Worm (Caenorhabditis elegans): Measurements from ENCODE around the gene fbxa-69.
"Not testable (repeated sequence)": the region's sequence is repeated elsewhere in the genome, so short reads cannot be mapped to it uniquely, and the experiment has no call there.

fbxa-69 gene

DNA sequence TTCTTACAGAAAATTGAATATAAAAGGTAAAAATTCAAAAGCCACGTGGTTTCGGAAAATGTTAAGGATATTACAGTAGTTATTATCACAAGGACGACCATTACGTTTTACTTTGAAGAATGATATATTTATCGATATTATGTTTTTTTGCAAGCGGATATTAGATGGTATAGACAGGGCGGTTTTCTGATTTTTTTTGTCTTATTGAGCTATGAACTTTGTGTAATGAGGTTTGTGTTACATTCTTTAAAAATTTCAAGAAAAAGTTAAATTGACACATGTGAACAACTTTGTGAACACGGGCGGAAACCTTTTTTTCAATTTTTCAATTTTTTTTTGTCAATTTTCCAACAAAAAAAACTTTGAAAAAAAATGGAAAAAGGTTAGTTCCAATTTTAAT lies 9.1 kb upstream of the fbxa-69 start, which contains the start of gene srbc-50:
TSS of gene srbc-50 (minus strand) at position 101 of the 400 bp plus-strand sequence.
- TF ChIP-seq zag-1 (tag; optimal IDR thresholded peaks at IDR 0.05) (no peak), snpc-4 (tag; optimal IDR thresholded peaks at IDR 0.05) (no peak), hmg-11 (tag; optimal IDR thresholded peaks at IDR 0.05) (no peak), fkh-2 (tag; optimal IDR thresholded peaks at IDR 0.05) (no peak), daf-12 (tag; optimal IDR thresholded peaks at IDR 0.05) (no peak), elt-3 (tag; optimal IDR thresholded peaks at IDR 0.05) (no peak), nhr-77 (tag; optimal IDR thresholded peaks at IDR 0.05) (no peak), mdl-1 (tag; optimal IDR thresholded peaks at IDR 0.05) (no peak), lin-39 (tag; optimal IDR thresholded peaks at IDR 0.05) (no peak), eor-1 (tag; optimal IDR thresholded peaks at IDR 0.05) (no peak), ama-1 (optimal IDR thresholded peaks at IDR 0.05) (no peak), aly-2 (tag; optimal IDR thresholded peaks at IDR 0.05) (no peak), nhr-11 (tag; optimal IDR thresholded peaks at IDR 0.05) (no peak), lsy-12 (tag; optimal IDR thresholded peaks at IDR 0.05) (no peak), elt-2 (tag; optimal IDR thresholded peaks at IDR 0.05) (no peak), egl-27 (tag; optimal IDR thresholded peaks at IDR 0.05) (no peak), ztf-4 (tag; optimal IDR thresholded peaks at IDR 0.05) (no peak), pqm-1 (tag; optimal IDR thresholded peaks at IDR 0.05) (no peak), mml-1 (tag; optimal IDR thresholded peaks at IDR 0.05) (no peak)

DNA sequence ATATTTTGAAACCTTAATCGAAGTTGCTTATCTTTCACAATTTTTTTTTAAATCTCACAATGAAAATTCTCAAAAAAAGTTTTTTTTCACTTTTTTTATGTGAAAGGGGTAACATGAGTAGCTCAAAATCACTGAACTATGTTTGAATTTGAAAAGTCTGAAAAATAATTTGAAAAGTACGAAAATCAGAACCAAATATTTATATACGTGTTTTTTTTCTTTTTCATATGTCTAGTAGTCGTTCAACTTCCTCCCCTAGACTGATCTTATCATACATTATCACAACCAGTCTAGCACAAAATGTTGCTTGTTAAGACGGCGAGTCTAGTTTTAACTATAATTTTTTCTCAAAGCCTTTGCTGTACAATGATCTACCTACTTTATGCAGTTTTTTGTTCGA lies 5.6 kb upstream of the fbxa-69 start, which contains the start of gene srbc-49:
TSS of gene srbc-49 (plus strand) at position 301 of the 400 bp plus-strand sequence.
- TF ChIP-seq nhr-77 (tag; optimal IDR thresholded peaks at IDR 0.05) = no peak
- no peak for TF ChIP-seq pqm-1 (tag; optimal IDR thresholded peaks at IDR 0.05)
- TF ChIP-seq ceh-9 (tag; optimal IDR thresholded peaks at IDR 0.05) = no peak
- TF ChIP-seq fos-1 (tag; optimal IDR thresholded peaks at IDR 0.05) = no peak
- no peak for TF ChIP-seq eor-1 (tag; optimal IDR thresholded peaks at IDR 0.05)
- TF ChIP-seq daf-12 (tag; optimal IDR thresholded peaks at IDR 0.05) = no peak
- no peak for TF ChIP-seq elt-3 (tag; optimal IDR thresholded peaks at IDR 0.05)
- no peak for TF ChIP-seq nfya-1 (tag; optimal IDR thresholded peaks at IDR 0.05; ENCODE audit: insufficient read depth)
- TF ChIP-seq snpc-4 (tag; optimal IDR thresholded peaks at IDR 0.05) = no peak
- TF ChIP-seq nhr-11 (tag; optimal IDR thresholded peaks at IDR 0.05) = no peak
- TF ChIP-seq zag-1 (tag; optimal IDR thresholded peaks at IDR 0.05) = no peak
- TF ChIP-seq lsy-12 (tag; optimal IDR thresholded peaks at IDR 0.05) = no peak

DNA sequence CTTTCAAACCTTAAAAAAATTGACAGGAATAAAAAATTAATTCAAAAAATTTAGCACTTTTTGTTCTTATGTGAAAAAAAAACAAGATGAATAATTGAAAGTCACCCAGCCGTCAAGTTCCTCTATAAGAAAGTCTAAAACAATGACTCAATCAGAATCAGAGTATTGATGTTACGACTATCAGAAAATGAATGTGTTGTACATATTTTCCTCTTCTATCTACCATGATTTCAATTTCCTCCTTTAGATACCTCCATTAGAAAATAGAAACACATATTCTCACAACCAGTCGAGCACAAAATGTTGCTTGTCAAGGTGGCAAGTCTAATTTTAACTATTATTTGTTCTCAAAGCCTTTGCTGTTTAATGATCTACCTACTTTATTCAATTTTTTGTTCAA lies 4.2 kb upstream of the fbxa-69 start, which contains the start of gene srbc-48:
TSS of gene srbc-48 (plus strand) at position 301 of the 400 bp plus-strand sequence.
- no peak for TF ChIP-seq unc-39 (tag; optimal IDR thresholded peaks at IDR 0.05)
- no peak for TF ChIP-seq tbx-2 (tag; optimal IDR thresholded peaks at IDR 0.05)
- no peak for TF ChIP-seq fos-1 (tag; optimal IDR thresholded peaks at IDR 0.05)

DNA sequence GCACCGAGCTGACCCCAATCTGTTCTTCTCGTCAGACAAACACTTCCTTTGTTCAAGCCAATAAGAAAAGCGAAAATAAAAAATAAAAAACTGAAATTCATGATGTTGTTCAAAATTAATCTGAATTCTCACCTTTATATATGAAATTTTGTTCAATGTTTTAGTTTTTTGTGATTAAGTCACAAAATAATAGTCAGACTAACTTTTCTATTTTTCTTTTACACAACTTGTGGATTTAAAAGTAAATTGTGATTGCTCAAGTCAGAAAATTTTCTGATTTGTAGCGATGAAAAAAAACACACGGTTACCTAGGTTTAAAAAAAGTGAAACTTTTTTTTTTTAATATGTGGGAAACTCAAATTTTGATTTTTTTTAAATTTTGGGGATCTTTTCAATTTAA lies 2.0 kb upstream of the fbxa-69 start, which contains the start of gene abf-3:
TSS of gene abf-3 (minus strand) at position 101 of the 400 bp plus-strand sequence.
- TF ChIP-seq elt-1 (tag; optimal IDR thresholded peaks at IDR 0.05) = no peak
- TF ChIP-seq elt-3 (tag; optimal IDR thresholded peaks at IDR 0.05) = no peak
- TF ChIP-seq eor-1 (tag; optimal IDR thresholded peaks at IDR 0.05) = no peak
- TF ChIP-seq aly-2 (tag; optimal IDR thresholded peaks at IDR 0.05) = no peak
- TF ChIP-seq nhr-23 (tag; optimal IDR thresholded peaks at IDR 0.05) = no peak
- TF ChIP-seq nhr-11 (tag; optimal IDR thresholded peaks at IDR 0.05) = no peak
- no peak for TF ChIP-seq zag-1 (tag; optimal IDR thresholded peaks at IDR 0.05)
- no peak for TF ChIP-seq egl-5 (tag; optimal IDR thresholded peaks at IDR 0.05)
- no peak for TF ChIP-seq lin-39 (tag; optimal IDR thresholded peaks at IDR 0.05)
- no peak for TF ChIP-seq ztf-11 (tag; optimal IDR thresholded peaks at IDR 0.05)
- TF ChIP-seq nhr-28 (tag; optimal IDR thresholded peaks at IDR 0.05) = no peak
- TF ChIP-seq mml-1 (tag; optimal IDR thresholded peaks at IDR 0.05) = no peak
- TF ChIP-seq fkh-10 (GFP tag; optimal IDR thresholded peaks at IDR 0.05) = no peak
- no peak for TF ChIP-seq nhr-77 (tag; optimal IDR thresholded peaks at IDR 0.05)
- no peak for TF ChIP-seq nfya-1 (tag; optimal IDR thresholded peaks at IDR 0.05; ENCODE audit: insufficient read depth)
- TF ChIP-seq daf-12 (tag; optimal IDR thresholded peaks at IDR 0.05) = no peak
- no peak for TF ChIP-seq ztf-4 (tag; optimal IDR thresholded peaks at IDR 0.05)
- no peak for TF ChIP-seq hmg-11 (tag; optimal IDR thresholded peaks at IDR 0.05)

DNA sequence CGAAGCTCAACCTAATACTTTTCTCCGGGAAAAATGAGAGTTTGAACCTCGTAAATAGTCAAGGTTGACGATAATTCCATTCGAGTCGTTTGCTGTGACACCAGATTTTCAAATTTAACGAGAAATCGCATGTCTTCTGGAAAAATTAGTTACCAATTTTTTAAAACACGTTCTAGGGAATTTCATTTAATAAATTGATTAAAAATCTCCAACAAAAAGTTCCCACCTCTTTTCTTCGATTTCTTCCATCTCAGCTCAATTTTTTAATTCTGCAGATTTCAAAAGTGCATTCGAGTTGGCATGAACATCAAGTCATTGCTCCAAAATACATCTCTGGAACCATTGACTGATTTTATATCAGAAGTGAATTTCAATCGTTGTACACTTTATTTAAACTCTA lies 3.8 kb downstream of the fbxa-69 start, which contains the start of gene nhr-282:
TSS of gene nhr-282 (plus strand) at position 301 of the 400 bp plus-strand sequence.
- not testable (repeated sequence) for TF ChIP-seq ztf-11, ceh-9, skn-1 (tag; optimal IDR thresholded peaks at IDR 0.05)

DNA sequence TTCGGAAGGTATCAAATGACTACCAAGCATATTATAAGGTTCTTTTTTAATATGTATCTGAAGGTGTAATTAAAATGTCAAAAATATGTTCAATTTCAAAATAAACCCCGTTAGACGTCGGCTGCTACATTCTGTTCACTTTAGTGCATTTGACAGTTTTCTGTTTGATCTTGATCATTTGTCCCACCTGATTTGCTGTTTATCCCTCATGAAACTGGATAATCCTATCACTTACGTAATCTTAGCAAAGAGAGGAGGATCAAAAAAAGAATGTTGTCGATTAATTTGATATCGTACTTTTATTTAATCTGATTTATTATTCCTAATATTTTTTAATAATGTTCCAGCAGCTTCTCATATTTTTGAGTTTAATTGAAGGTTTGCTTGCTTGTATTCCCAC lies 5.3 kb downstream of the fbxa-69 start, which contains the start of gene F54B8.1:
TSS of gene F54B8.1 (plus strand) at position 301 of the 400 bp plus-strand sequence.
- TF ChIP-seq ztf-4 (tag; optimal IDR thresholded peaks at IDR 0.05) (no peak), skn-1 (tag; optimal IDR thresholded peaks at IDR 0.05) (no peak), sea-2 (GFP tag; optimal IDR thresholded peaks at IDR 0.05) (no peak), elt-1 (tag; optimal IDR thresholded peaks at IDR 0.05) (no peak), egl-5 (tag; optimal IDR thresholded peaks at IDR 0.05) (no peak), eor-1 (tag; optimal IDR thresholded peaks at IDR 0.05) (no peak), fkh-10 (GFP tag; optimal IDR thresholded peaks at IDR 0.05) (no peak), ZK546.5 (tag; optimal IDR thresholded peaks at IDR 0.05) (no peak), aly-2 (tag; optimal IDR thresholded peaks at IDR 0.05) (no peak), ama-1 (optimal IDR thresholded peaks at IDR 0.05) (no peak), nhr-12 (tag; optimal IDR thresholded peaks at IDR 0.05) (no peak), ceh-9 (tag; optimal IDR thresholded peaks at IDR 0.05) (no peak), nhr-67 (tag; optimal IDR thresholded peaks at IDR 0.05) (no peak), fos-1 (tag; optimal IDR thresholded peaks at IDR 0.05) (no peak), nhr-237 (tag; optimal IDR thresholded peaks at IDR 0.05) (no peak), ceh-82 (tag; optimal IDR thresholded peaks at IDR 0.05) (no peak), hmg-11 (tag; optimal IDR thresholded peaks at IDR 0.05) (no peak), mml-1 (tag; optimal IDR thresholded peaks at IDR 0.05) (no peak), jun-1 (tag; optimal IDR thresholded peaks at IDR 0.05) (no peak)
